Comparison of ENCODE assay signal across 4 worm cellular contexts in the genomic region with DNA sequence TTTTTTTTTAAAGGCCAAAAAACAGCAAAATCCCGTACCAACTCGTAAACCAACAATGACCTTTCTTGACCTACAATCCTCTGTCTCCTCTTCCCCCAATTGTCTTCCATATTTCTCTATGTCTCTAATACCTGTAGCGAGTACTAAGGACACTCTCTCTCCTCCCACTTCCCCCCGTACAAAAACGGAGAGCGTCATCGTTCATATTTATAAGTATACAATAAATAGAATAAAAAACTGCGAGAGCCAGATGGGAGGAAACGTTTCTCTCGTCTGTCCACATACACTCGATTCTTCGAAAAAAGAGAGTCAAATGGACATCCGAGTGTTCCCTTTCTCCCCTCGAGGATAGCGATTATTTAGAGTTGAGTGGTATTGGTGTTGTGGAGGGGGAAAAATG.
TF ChIP-seq lines count a peak whose summit lies in the region.

No protein-coding gene starts in this region.

TF ChIP-seq in whole organism, L1 larva, 84 proteins besides CTCF, POLR2A, EP300 and RAD21 (continued from another document):
- TF ChIP-seq blmp-1 (tag; optimal IDR thresholded peaks at IDR 0.05; lab: Kevin White, UChicago): peak; percentile 62

TF ChIP-seq in whole organism, L2 larva, 48 proteins besides CTCF, POLR2A, EP300 and RAD21 (continued from another document):
- TF ChIP-seq nhr-6 (tag; optimal IDR thresholded peaks at IDR 0.05; lab: Kevin White, UChicago): peak; percentile 25
- no peak for TF ChIP-seq R02D3.7 (tag; optimal IDR thresholded peaks at IDR 0.05; lab: Kevin White, UChicago)
- TF ChIP-seq lin-13 (GFP tag; optimal IDR thresholded peaks at IDR 0.05; lab: Kevin White, UChicago): no peak
- peak; percentile 13 for TF ChIP-seq unc-55 (GFP tag; optimal IDR thresholded peaks at IDR 0.05; lab: Kevin White, UChicago)
- TF ChIP-seq nhr-25 (tag; optimal IDR thresholded peaks at IDR 0.05; lab: Kevin White, UChicago): peak; percentile 3

TF ChIP-seq in whole organism, L3 larva, 47 proteins besides CTCF, POLR2A, EP300 and RAD21 (continued from another document):
- no peak for TF ChIP-seq ceh-16 (tag; optimal IDR thresholded peaks at IDR 0.05; lab: Kevin White, UChicago)
- no peak for TF ChIP-seq ZK546.5 (tag; optimal IDR thresholded peaks at IDR 0.05; lab: Kevin White, UChicago)
- no peak for TF ChIP-seq egl-5 (tag; optimal IDR thresholded peaks at IDR 0.05; lab: Kevin White, UChicago)
- peak; percentile 1 for TF ChIP-seq nfya-1 (tag; optimal IDR thresholded peaks at IDR 0.05; lab: Kevin White, UChicago; ENCODE audit: insufficient read depth)
- no peak for TF ChIP-seq nhr-12 (tag; optimal IDR thresholded peaks at IDR 0.05; lab: Kevin White, UChicago)
- TF ChIP-seq nhr-23 (tag; optimal IDR thresholded peaks at IDR 0.05; lab: Kevin White, UChicago): peak; percentile 58

TF ChIP-seq in whole organism, L4 larva, 104 proteins besides CTCF, POLR2A, EP300 and RAD21 (continued from another document):
- no peak for TF ChIP-seq pha-4 (GFP tag; IDR thresholded peaks at IDR 0.05; lab: Robert Waterston, UW)
- TF ChIP-seq pha-4 (tag; optimal IDR thresholded peaks at IDR 0.05; lab: Kevin White, UChicago): peak; percentile 88
- TF ChIP-seq attf-4 (tag; optimal IDR thresholded peaks at IDR 0.05; lab: Kevin White, UChicago): no peak
- no peak for TF ChIP-seq nhr-25 (tag; optimal IDR thresholded peaks at IDR 0.05; lab: Kevin White, UChicago; ENCODE audit: borderline replicate concordance, insufficient read depth)
- TF ChIP-seq madf-9 (GFP tag; conservative IDR thresholded peaks at IDR 0.05; lab: Robert Waterston, UW): no peak
- peak; percentile 43 for TF ChIP-seq mep-1 (tag; optimal IDR thresholded peaks at IDR 0.05; lab: Kevin White, UChicago)
- peak; percentile 25 for TF ChIP-seq hlh-11 (tag; optimal IDR thresholded peaks at IDR 0.05; lab: Kevin White, UChicago)
- TF ChIP-seq skn-1 (tag; optimal IDR thresholded peaks at IDR 0.05; lab: Kevin White, UChicago): no peak
- no peak for TF ChIP-seq nhr-76 (tag; optimal IDR thresholded peaks at IDR 0.05; lab: Kevin White, UChicago)
- peak in 1 of 2 experiments; percentile 12 for TF ChIP-seq unc-62 (GFP tag; optimal IDR thresholded peaks at IDR 0.05 in 1 of 2; lab: Kevin White, UChicago)
- TF ChIP-seq unc-62 (tag; optimal IDR thresholded peaks at IDR 0.05; lab: Kevin White, UChicago): no peak
- no peak for TF ChIP-seq lin-15B (tag; optimal IDR thresholded peaks at IDR 0.05; lab: Kevin White, UChicago)
- TF ChIP-seq lin-13 (GFP tag; optimal IDR thresholded peaks at IDR 0.05; lab: Kevin White, UChicago): no peak
- no peak for TF ChIP-seq fos-1 (tag; optimal IDR thresholded peaks at IDR 0.05; lab: Kevin White, UChicago)
- TF ChIP-seq saeg-2 (GFP tag; IDR thresholded peaks at IDR 0.05; lab: Robert Waterston, UW): no peak
- no peak for TF ChIP-seq set-16 (GFP tag; IDR thresholded peaks at IDR 0.05; lab: Robert Waterston, UW)
- no peak for TF ChIP-seq T26A8.4 (GFP tag; IDR thresholded peaks at IDR 0.05; lab: Robert Waterston, UW)
- peak; percentile 13 for TF ChIP-seq nhr-28 (tag; optimal IDR thresholded peaks at IDR 0.05; lab: Kevin White, UChicago)
- TF ChIP-seq nhr-102 (tag; optimal IDR thresholded peaks at IDR 0.05; lab: Kevin White, UChicago): no peak
- no peak for TF ChIP-seq egl-27 (tag; optimal IDR thresholded peaks at IDR 0.05; lab: Kevin White, UChicago)
- no peak for TF ChIP-seq dpl-1 (GFP tag; optimal IDR thresholded peaks at IDR 0.05; lab: Kevin White, UChicago)
- TF ChIP-seq egl-43 (GFP tag; IDR thresholded peaks at IDR 0.05; lab: Robert Waterston, UW): no peak
- no peak for TF ChIP-seq R02D3.7 (tag; optimal IDR thresholded peaks at IDR 0.05; lab: Kevin White, UChicago)
